Worm (Caenorhabditis elegans) whole organism, L4 larva: Measurements from ENCODE around the gene C47D12.5.

ENCODE experiments used
- ZK546.5 ChIP-seq, 2 experiments: sonication (generic microtip); optimal IDR thresholded peaks; 2 replicates each; lab custom pipeline; 2017; ENCODE audit warnings: missing biosample characterization in 2 of 2, missing genetic modification characterization in 2 of 2
- php-3 ChIP-seq: fragments of 200-800 bp; sonication (Bioruptor generic); IDR thresholded peaks from 2 replicates; pipeline ENCODE4 v1.3.6; 2022; ENCODE audit warnings: missing genetic modification reagents, missing genetic modification characterization, missing compliant biosample characterization

DNA sequence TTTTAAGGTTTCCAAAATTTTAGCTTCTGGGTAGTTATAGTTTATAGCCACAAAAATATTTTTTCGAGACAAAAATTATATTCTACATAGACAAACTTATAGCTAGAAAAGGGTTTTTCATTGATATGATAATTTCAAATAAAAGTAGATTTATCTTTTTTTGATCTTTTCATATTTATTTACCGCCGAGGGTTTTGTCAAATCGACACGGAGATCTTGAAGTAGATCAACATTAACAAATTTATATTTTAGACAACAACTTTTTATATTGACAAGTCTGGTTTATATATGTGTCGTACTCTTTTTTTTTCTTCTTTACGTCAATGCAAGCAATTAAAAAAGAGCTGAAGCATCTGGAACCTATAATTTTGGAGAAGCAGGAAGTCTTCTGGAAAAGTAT, 26.2 kb downstream of the C47D12.5 start:
- TF ChIP-seq php-3: no peak
- no peak for TF ChIP-seq ZK546.5 (tag; optimal IDR thresholded peaks at IDR 0.05; lab: Kevin White, UChicago)
